Fruit fly (Drosophila melanogaster) whole organism, wandering third instar larva: ENCODE measurements around the gene Vajk1.

Source experiments
- Abd-B ChIP-seq: fragments of >200 bp; optimal IDR thresholded peaks from 2 replicates; lab custom pipeline; 2017; ENCODE audit warnings: missing biosample characterization, missing genetic modification characterization
- Dif ChIP-seq: fragments of 200-275, 200-300 bp; sonication (Bioruptor generic); optimal IDR thresholded peaks from 2 replicates; lab custom pipeline; 2018; ENCODE audit warnings: missing biosample characterization, missing genetic modification characterization; ENCODE audit not compliant: partially characterized antibody
- Sp1 ChIP-seq: fragments of 200-800 bp; sonication (Bioruptor generic); optimal IDR thresholded peaks from 3 replicates; lab custom pipeline; 2019; ENCODE audit warnings: missing biosample characterization, mild to moderate bottlenecking, missing genetic modification characterization, moderate library complexity

DNA sequence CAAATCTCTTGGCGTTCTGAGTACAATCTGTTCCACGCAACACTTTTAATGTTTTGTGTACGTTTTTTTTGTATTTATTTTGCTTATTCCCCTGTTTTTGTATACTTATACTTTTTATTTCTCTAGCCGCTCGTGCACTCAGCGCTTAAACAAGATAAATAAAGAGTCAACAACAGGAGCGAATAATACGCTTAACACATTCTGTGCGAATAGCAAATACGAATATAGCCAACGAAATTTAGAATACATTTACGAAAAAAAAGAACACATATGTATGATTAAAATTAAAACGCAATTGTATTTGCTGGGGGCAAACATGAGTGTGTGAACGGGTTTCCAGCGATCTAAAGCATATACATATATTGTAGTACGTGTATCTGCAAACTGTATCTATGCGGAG lies 41.4 kb downstream of the Vajk1 start:
- peak; percentile 29 for TF ChIP-seq Sp1 (GFP tag; lab: Kevin White, UChicago)
- TF ChIP-seq Dif, result no peak
- TF ChIP-seq Abd-B (GFP tag; lab: Kevin White, UChicago), result no peak
